Fruit fly (Drosophila melanogaster) whole organism, embryonic: ENCODE measurements around the gene tyf.

ENCODE experiments used
- Abd-B ChIP-seq: fragments of 200-800 bp; sonication (Bioruptor generic); optimal IDR thresholded peaks from 2 replicates; lab custom pipeline; 2018; ENCODE audit warnings: missing biosample characterization, mild to moderate bottlenecking, missing genetic modification characterization, moderate library complexity
- CG10267 ChIP-seq: fragments of 200-800 bp; sonication (Bioruptor generic); optimal IDR thresholded peaks from 2 replicates; lab custom pipeline; 2018; ENCODE audit warnings: missing biosample characterization, mild to moderate bottlenecking, missing genetic modification characterization, moderate library complexity
- CG10274 ChIP-seq: fragments of 200-800 bp; sonication (Bioruptor generic); optimal IDR thresholded peaks from 3 replicates; lab custom pipeline; 2017; ENCODE audit warnings: missing biosample characterization, mild to moderate bottlenecking, missing genetic modification characterization
- CG11504 ChIP-seq: fragments of 200-800 bp; sonication (Bioruptor generic); optimal IDR thresholded peaks from 3 replicates; lab custom pipeline; 2019; ENCODE audit warnings: missing biosample characterization, mild to moderate bottlenecking, missing genetic modification characterization, moderate library complexity
- CG12104 ChIP-seq: fragments of 200-800 bp; sonication (Bioruptor generic); optimal IDR thresholded peaks from 3 replicates; lab custom pipeline; 2016; ENCODE audit warnings: missing biosample characterization, missing genetic modification characterization
- CG12219 ChIP-seq: fragments of 200-800 bp; sonication (Bioruptor generic); optimal IDR thresholded peaks from 3 replicates; lab custom pipeline; 2018; ENCODE audit warnings: missing biosample characterization, mild to moderate bottlenecking, missing genetic modification characterization
- CG1233 ChIP-seq: fragments of 200-800 bp; sonication (Bioruptor generic); optimal IDR thresholded peaks from 4 replicates; lab custom pipeline; 2018; ENCODE audit warnings: missing biosample characterization, mild to moderate bottlenecking, missing genetic modification characterization
- CG13424 ChIP-seq: fragments of 200-800 bp; sonication (Bioruptor generic); optimal IDR thresholded peaks from 2 replicates; lab custom pipeline; 2019; ENCODE audit warnings: missing biosample characterization, mild to moderate bottlenecking, missing genetic modification characterization, moderate library complexity
- CG16863 ChIP-seq: fragments of 200-800 bp; sonication (Bioruptor generic); optimal IDR thresholded peaks from 3 replicates; lab custom pipeline; 2016; ENCODE audit warnings: missing biosample characterization, missing genetic modification characterization
- CG17385 ChIP-seq: fragments of 200-800 bp; sonication (Bioruptor generic); optimal IDR thresholded peaks from 3 replicates; lab custom pipeline; 2018; ENCODE audit warnings: missing biosample characterization, mild to moderate bottlenecking, missing genetic modification characterization
- CG17802 ChIP-seq: fragments of 200-800 bp; sonication (Bioruptor generic); optimal IDR thresholded peaks from 2 replicates; lab custom pipeline; 2018; ENCODE audit warnings: missing biosample characterization, mild to moderate bottlenecking, missing genetic modification characterization, moderate library complexity
- CG1832 ChIP-seq: fragments of 200-800 bp; sonication (Bioruptor generic); optimal IDR thresholded peaks from 2 replicates; lab custom pipeline; 2017; ENCODE audit warnings: missing biosample characterization, mild to moderate bottlenecking, missing genetic modification characterization, inconsistent platforms
- CG18476 ChIP-seq: fragments of 200-800 bp; sonication (Bioruptor generic); optimal IDR thresholded peaks from 2 replicates; lab custom pipeline; 2016; ENCODE audit warnings: missing biosample characterization, mild to moderate bottlenecking, missing genetic modification characterization
- CG18764 ChIP-seq: fragments of 200-800 bp; sonication (Bioruptor generic); optimal IDR thresholded peaks from 3 replicates; lab custom pipeline; 2016; ENCODE audit warnings: missing biosample characterization, missing genetic modification characterization
- CG2202 ChIP-seq: fragments of 200-800 bp; sonication (Bioruptor generic); optimal IDR thresholded peaks from 2 replicates; lab custom pipeline; 2018; ENCODE audit warnings: missing biosample characterization, mild to moderate bottlenecking, missing genetic modification characterization
- CG32767 ChIP-seq: fragments of 200-800 bp; sonication (Bioruptor generic); IDR thresholded peaks from 2 replicates; pipeline ENCODE4 v1.3.6; 2022; ENCODE audit warnings: missing biosample characterization, missing genetic modification characterization
- CG3838 ChIP-seq: fragments of 200-800 bp; sonication (Bioruptor generic); optimal IDR thresholded peaks from 3 replicates; lab custom pipeline; 2016; ENCODE audit warnings: missing biosample characterization, missing genetic modification characterization
- CG4820 ChIP-seq: fragments of 200-800 bp; sonication (Bioruptor generic); optimal IDR thresholded peaks from 3 replicates; lab custom pipeline; 2016; ENCODE audit warnings: missing biosample characterization, missing genetic modification characterization
- CG5180 ChIP-seq: fragments of 200-800 bp; sonication (Bioruptor generic); optimal IDR thresholded peaks from 3 replicates; lab custom pipeline; 2017; ENCODE audit warnings: missing biosample characterization, missing genetic modification characterization, mild to moderate bottlenecking, moderate library complexity, missing genetic modification reagents
- CG6654 ChIP-seq: fragments of 200-800 bp; sonication (Bioruptor generic); optimal IDR thresholded peaks from 2 replicates; lab custom pipeline; 2017; ENCODE audit warnings: missing biosample characterization, mild to moderate bottlenecking, missing genetic modification characterization
- CG6854 ChIP-seq: fragments of 200-800 bp; sonication (Bioruptor generic); optimal IDR thresholded peaks from 3 replicates; lab custom pipeline; 2017; ENCODE audit warnings: missing biosample characterization, mild to moderate bottlenecking, missing genetic modification characterization
- CG7271 ChIP-seq: fragments of 200-800 bp; sonication (Bioruptor generic); optimal IDR thresholded peaks from 2 replicates; lab custom pipeline; 2018; ENCODE audit warnings: missing biosample characterization, mild to moderate bottlenecking, missing genetic modification characterization, moderate library complexity
- CTCF ChIP-seq: fragments of 200-800 bp; sonication (Bioruptor generic); optimal IDR thresholded peaks from 2 replicates; lab custom pipeline; 2017; ENCODE audit warnings: missing biosample characterization, mild to moderate bottlenecking, missing genetic modification characterization, moderate library complexity
- Dbx ChIP-seq: fragments of 200-800 bp; sonication (Bioruptor generic); IDR thresholded peaks from 3 replicates; pipeline ENCODE4 v1.3.6; 2022; ENCODE audit warnings: missing biosample characterization, missing genetic modification characterization
- E2f1 ChIP-seq: fragments of 200-800 bp; sonication (Bioruptor generic); IDR thresholded peaks from 2 replicates; pipeline ENCODE4 v1.3.6; 2022; ENCODE audit warnings: missing biosample characterization, missing genetic modification characterization
- ERR ChIP-seq: fragments of 200-800 bp; sonication (Bioruptor generic); optimal IDR thresholded peaks from 2 replicates; lab custom pipeline; 2016; ENCODE audit warnings: missing biosample characterization, missing genetic modification characterization
- Fer2 ChIP-seq: fragments of 200-800 bp; sonication (Bioruptor generic); optimal IDR thresholded peaks from 2 replicates; lab custom pipeline; 2018; ENCODE audit warnings: missing biosample characterization, mild to moderate bottlenecking, missing genetic modification characterization, moderate library complexity
- GATAe ChIP-seq: fragments of 200-800 bp; sonication (Bioruptor generic); conservative IDR thresholded peaks from 2 replicates; pipeline ENCODE4 v1.3.6; 2022; ENCODE audit warnings: missing biosample characterization, missing genetic modification characterization
- HLHmδ ChIP-seq: fragments of 200-800 bp; sonication (Bioruptor generic); optimal IDR thresholded peaks from 2 replicates; lab custom pipeline; 2018; ENCODE audit warnings: missing biosample characterization, mild to moderate bottlenecking, missing genetic modification characterization, moderate library complexity
- HmgZ ChIP-seq: fragments of 200-800 bp; sonication (Bioruptor generic); optimal IDR thresholded peaks from 2 replicates; lab custom pipeline; 2018; ENCODE audit warnings: missing biosample characterization, mild to moderate bottlenecking, missing genetic modification characterization
- MTF-1 ChIP-seq: fragments of 200-800 bp; sonication (Bioruptor generic); optimal IDR thresholded peaks from 2 replicates; lab custom pipeline; 2018; ENCODE audit warnings: missing biosample characterization, mild to moderate bottlenecking, missing genetic modification characterization, borderline replicate concordance
- Max ChIP-seq: fragments of 200-800 bp; sonication (Bioruptor generic); optimal IDR thresholded peaks from 2 replicates; lab custom pipeline; 2016; ENCODE audit warnings: missing biosample characterization, mild to moderate bottlenecking, missing genetic modification characterization
- Med ChIP-seq: fragments of 200-800 bp; sonication (Bioruptor generic); peaks from one replicate; lab custom pipeline; 2016; ENCODE audit warnings: missing biosample characterization, missing genetic modification characterization, mild to moderate bottlenecking, inconsistent platforms, moderate library complexity
- Myb ChIP-seq: fragments of 200-800 bp; sonication (Bioruptor generic); optimal IDR thresholded peaks from 2 replicates; lab custom pipeline; 2016; ENCODE audit warnings: missing biosample characterization, missing genetic modification characterization
- Optix ChIP-seq: fragments of 200-800 bp; sonication (Bioruptor generic); IDR thresholded peaks from 3 replicates; pipeline ENCODE4 v1.3.6; 2022; ENCODE audit warnings: missing biosample characterization, missing genetic modification characterization
- Stat92E ChIP-seq, 3 experiments: fragments of >200 bp in 2 of 3; fragments of 200-800 bp in 1 of 3; sonication (Bioruptor generic) in 1 of 3; optimal IDR thresholded peaks; 2 replicates each; lab custom pipeline; 2017 to 2019; ENCODE audit warnings: missing biosample characterization in 3 of 3, missing genetic modification characterization in 3 of 3, mild to moderate bottlenecking in 1 of 3, moderate library complexity in 1 of 3
- Trl ChIP-seq, 3 experiments: fragments of >200 bp in 2 of 3; fragments of 200-800 bp in 1 of 3; sonication (Bioruptor generic) in 1 of 3; optimal IDR thresholded peaks; 2 replicates in 1 of 3; 3 replicates in 2 of 3; lab custom pipeline; 2016 to 2017; ENCODE audit warnings: missing biosample characterization in 1 of 3, missing genetic modification characterization in 1 of 3
- YL-1 ChIP-seq: fragments of 200-800 bp; sonication (Bioruptor generic); optimal IDR thresholded peaks from 3 replicates; lab custom pipeline; 2017; ENCODE audit warnings: missing biosample characterization, mild to moderate bottlenecking, missing genetic modification characterization
- ap ChIP-seq: fragments of 200-800 bp; sonication (Bioruptor generic); IDR thresholded peaks from 2 replicates; pipeline ENCODE4 v1.3.6; 2022; ENCODE audit warnings: missing biosample characterization, missing genetic modification characterization
- crol ChIP-seq: fragments of 200-800 bp; sonication (Bioruptor generic); IDR thresholded peaks from 2 replicates; pipeline ENCODE4 v1.3.6; 2022; ENCODE audit warnings: missing biosample characterization, missing genetic modification characterization
- h ChIP-seq: fragments of >200 bp; optimal IDR thresholded peaks from 2 replicates; lab custom pipeline; 2017
- inv ChIP-seq: fragments of 200-800 bp; sonication (Bioruptor generic); IDR thresholded peaks from 2 replicates; pipeline ENCODE4 v1.3.6; 2022; ENCODE audit warnings: missing biosample characterization, missing genetic modification characterization; ENCODE audit not compliant: partially characterized antibody
- kni ChIP-seq: fragments of 200-800 bp; sonication (Bioruptor generic); optimal IDR thresholded peaks from 3 replicates; lab custom pipeline; 2017; ENCODE audit warnings: mild to moderate bottlenecking, missing biosample characterization, missing genetic modification reagents, missing genetic modification characterization
- lbe ChIP-seq: fragments of 200-800 bp; sonication (Bioruptor generic); optimal IDR thresholded peaks from 2 replicates; lab custom pipeline; 2016; ENCODE audit warnings: missing biosample characterization, mild to moderate bottlenecking, missing genetic modification characterization
- lola ChIP-seq, 3 experiments: fragments of >200 bp in 2 of 3; fragments of 200-800 bp in 1 of 3; sonication (Bioruptor generic) in 1 of 3; optimal IDR thresholded peaks; 2 replicates each; lab custom pipeline; 2017 to 2019; ENCODE audit warnings: missing biosample characterization in 3 of 3, missing genetic modification characterization in 3 of 3, mild to moderate bottlenecking in 1 of 3, moderate library complexity in 1 of 3
- mam ChIP-seq: fragments of 200-800 bp; sonication (Bioruptor generic); optimal IDR thresholded peaks from 3 replicates; lab custom pipeline; 2016; ENCODE audit warnings: missing biosample characterization, missing genetic modification characterization
- pb ChIP-seq: fragments of 200-800 bp; sonication (Bioruptor generic); optimal IDR thresholded peaks from 3 replicates; lab custom pipeline; 2016; ENCODE audit warnings: missing biosample characterization, missing genetic modification characterization
- run ChIP-seq: fragments of 200-800 bp; sonication (Bioruptor generic); optimal IDR thresholded peaks from 3 replicates; lab custom pipeline; 2018; ENCODE audit warnings: missing biosample characterization, mild to moderate bottlenecking, missing genetic modification characterization
- sim ChIP-seq: fragments of 200-800 bp; sonication (Bioruptor generic); IDR thresholded peaks from 2 replicates; pipeline ENCODE4 v1.3.6; 2022; ENCODE audit warnings: missing biosample characterization, missing genetic modification characterization
- tna ChIP-seq: fragments of 200-800 bp; sonication (Bioruptor generic); IDR thresholded peaks from 2 replicates; pipeline ENCODE4 v1.3.6; 2022; ENCODE audit warnings: missing biosample characterization, missing genetic modification characterization; ENCODE audit not compliant: partially characterized antibody
- z ChIP-seq: fragments of 200-800 bp; sonication (Bioruptor generic); IDR thresholded peaks from 3 replicates; pipeline ENCODE4 v1.3.6; 2022; ENCODE audit warnings: missing biosample characterization, missing genetic modification characterization

Gene tyf

dm6 chrX:4105830-4106233, 11.0 kb upstream of the tyf start, which contains the start of gene cib (continued):
- TF ChIP-seq Myb (GFP tag; lab: Kevin White, UChicago), result peak; percentile 56
- TF ChIP-seq Abd-B (GFP tag; lab: Kevin White, UChicago), result no peak
- no peak for TF ChIP-seq CG32767 (GFP tag; lab: Robert Waterston, UW)
- TF ChIP-seq Trl (optimal IDR thresholded peaks at IDR 0.05; lab: Kevin White, UChicago), result no peak
- TF ChIP-seq Trl (GFP tag; optimal IDR thresholded peaks at IDR 0.05; lab: Kevin White, UChicago), result peak; percentile 47
- no peak for TF ChIP-seq ap
- peak in 1 of 3 experiments; percentile 87 for TF ChIP-seq Stat92E (GFP tag; optimal IDR thresholded peaks at IDR 0.05; lab: Kevin White, UChicago)
- peak; percentile 71 for TF ChIP-seq tna (GFP tag; lab: Robert Waterston, UW)
- peak; percentile 23 for TF ChIP-seq ERR
- peak; percentile 77 for TF ChIP-seq CG10267 (tag; lab: Kevin White, UChicago)
- no peak for TF ChIP-seq lola (GFP tag; optimal IDR thresholded peaks at IDR 0.05; lab: Kevin White, UChicago)
- TF ChIP-seq CG4820 (GFP tag; lab: Kevin White, UChicago), result no peak
- TF ChIP-seq Optix, result no peak
- TF ChIP-seq CG17385 (GFP tag; lab: Kevin White, UChicago), result peak; percentile 43
- no peak for TF ChIP-seq run (tag; lab: Kevin White, UChicago)
- peak; percentile 13 for TF ChIP-seq CG13424 (tag; lab: Kevin White, UChicago)
- no peak for TF ChIP-seq CG5180 (GFP tag; lab: Kevin White, UChicago)
- no peak for TF ChIP-seq CG10274 (GFP tag; lab: Kevin White, UChicago)
- TF ChIP-seq kni (GFP tag; lab: Kevin White, UChicago), result no peak
- peak; percentile 8 for TF ChIP-seq mam (GFP tag; lab: Kevin White, UChicago)
- TF ChIP-seq HmgZ (tag; lab: Kevin White, UChicago), result peak; percentile 87
- TF ChIP-seq z (GFP tag; lab: Robert Waterston, UW), result no peak
- TF ChIP-seq CG6654, result no peak
- no peak for TF ChIP-seq CG2202
- TF ChIP-seq CG1832 (GFP tag; lab: Kevin White, UChicago), result no peak
- no peak for TF ChIP-seq CG12219 (GFP tag; lab: Kevin White, UChicago)
- TF ChIP-seq CG1233 (GFP tag; lab: Kevin White, UChicago), result peak; percentile 9
- TF ChIP-seq CG18476 (GFP tag; lab: Kevin White, UChicago), result no peak
- no peak for TF ChIP-seq h (lab: Kevin White, UChicago)
- no peak for TF ChIP-seq CG16863 (GFP tag; lab: Kevin White, UChicago)
- TF ChIP-seq crol, result 0 out of 2 replicates have a peak, but pooled peaks have one; percentile 32
- peak; percentile 21 for TF ChIP-seq CG6854 (GFP tag; lab: Kevin White, UChicago)
- TF ChIP-seq CG7271, result no peak
- TF ChIP-seq Fer2 (tag; lab: Kevin White, UChicago), result no peak
- peak; percentile 87 for TF ChIP-seq Med (GFP tag; lab: Kevin White, UChicago)
- no peak for TF ChIP-seq pb (GFP tag; lab: Kevin White, UChicago)
- peak; percentile 42 for TF ChIP-seq lbe
- TF ChIP-seq YL-1 (GFP tag; lab: Kevin White, UChicago), result peak; percentile 49
- no peak for TF ChIP-seq CG17802
- peak; percentile 68; the same call in 1 of the 2 replicates for TF ChIP-seq inv (GFP tag; lab: Robert Waterston, UW)
- no peak for TF ChIP-seq sim (GFP tag; lab: Robert Waterston, UW)
- peak; percentile 35 for TF ChIP-seq CG11504 (tag; lab: Kevin White, UChicago)
- no peak for TF ChIP-seq E2f1
- peak; percentile 51 for TF ChIP-seq Max (GFP tag; lab: Kevin White, UChicago)
- TF ChIP-seq HLHmδ (GFP tag; lab: Kevin White, UChicago), result peak; percentile 14
- peak; percentile 23 for TF ChIP-seq MTF-1 (GFP tag; lab: Kevin White, UChicago)
- peak; percentile 81 for TF ChIP-seq CTCF (GFP tag; lab: Kevin White, UChicago)
- TF ChIP-seq GATAe (GFP tag; lab: Robert Waterston, UW), result no peak
- TF ChIP-seq CG18764 (GFP tag; lab: Kevin White, UChicago), result no peak
- TF ChIP-seq CG3838, result no peak
- TF ChIP-seq CG12104, result no peak
- peak; percentile 75; the same call in 2 of the 3 replicates for TF ChIP-seq Dbx
